Worm (Caenorhabditis elegans): ENCODE results near the gene srx-45.
A peak's percentile ranks its signal among the peaks of the same experiment; 100 is the strongest.

srx-45 gene

ce11 chrIII:9306596-9306995, at the start of gene srx-45:
Gene srx-45 (minus strand): TSS chrIII:9306696.
- TF ChIP-seq nhr-27 (tag; optimal IDR thresholded peaks at IDR 0.05) (no peak), ama-1 (optimal IDR thresholded peaks at IDR 0.05) (no peak), ama-1 (GFP tag; optimal IDR thresholded peaks at IDR 0.05) (no peak), madf-8 (GFP tag; conservative IDR thresholded peaks at IDR 0.05) (no peak), hsf-1 (GFP tag; IDR thresholded peaks at IDR 0.05) (no peak), F39B2.1 (GFP tag; IDR thresholded peaks at IDR 0.05) (no peak), Y67H2A.10 (GFP tag; conservative IDR thresholded peaks at IDR 0.05) (no peak), lin-54 (GFP tag; optimal IDR thresholded peaks at IDR 0.05) (no peak), attf-6 (GFP tag; IDR thresholded peaks at IDR 0.05) (no peak), K12H6.12 (tag; optimal IDR thresholded peaks at IDR 0.05) (no peak), F49E8.2 (tag; optimal IDR thresholded peaks at IDR 0.05; ENCODE audit: insufficient read depth) (no peak), bed-1 (GFP tag; IDR thresholded peaks at IDR 0.05) (no peak), lin-35 (GFP tag; optimal IDR thresholded peaks at IDR 0.05) (no peak), madf-3 (GFP tag; IDR thresholded peaks at IDR 0.05) (no peak), hlh-26 (GFP tag; conservative IDR thresholded peaks at IDR 0.05) (no peak), B0336.3 (GFP tag; IDR thresholded peaks at IDR 0.05) (no peak), zfh-2 (GFP tag; conservative IDR thresholded peaks at IDR 0.05) (no peak), tlf-1 (GFP tag; optimal IDR thresholded peaks at IDR 0.05) (no peak), ceh-91 (GFP tag; IDR thresholded peaks at IDR 0.05) (no peak), sea-2 (GFP tag; IDR thresholded peaks at IDR 0.05) (no peak)

- 0 out of 2 replicates have a peak, but pooled peaks have one; percentile 5 for TF ChIP-seq ztf-28 (GFP tag; IDR thresholded peaks at IDR 0.05)
- TF ChIP-seq Y53F4B.3 (GFP tag; IDR thresholded peaks at IDR 0.05): no peak
- peak; percentile 61; the same call in 1 of the 2 replicates for TF ChIP-seq zfh-2 (GFP tag; conservative IDR thresholded peaks at IDR 0.05)
These were observed 49.0 kb upstream of the srx-45 start, which contains the start of gene chtb-1 for ce11 chrIII:9355412-9355969. Gene chtb-1 (minus strand): TSS chrIII:9355462.

DNA sequence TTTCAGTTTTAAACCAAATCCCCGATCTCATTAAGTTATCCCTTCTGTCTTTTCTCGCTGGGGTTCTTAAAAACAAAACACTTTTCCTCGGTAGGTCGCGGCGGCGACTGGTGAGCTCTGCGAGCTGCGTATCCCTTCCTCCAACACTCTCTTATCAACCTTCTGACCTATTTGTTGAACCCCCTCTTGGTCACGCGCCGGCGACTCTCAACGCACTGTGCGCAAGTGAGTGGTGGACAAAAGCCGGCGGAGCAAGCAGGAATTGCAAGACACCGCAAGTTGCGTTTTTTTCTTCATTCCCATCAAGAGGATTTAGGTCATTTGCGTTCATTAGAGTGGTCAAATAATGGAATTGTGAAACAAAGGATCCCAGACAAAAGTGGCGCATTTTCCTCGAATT, 47.3 kb upstream of the srx-45 start:
- TF ChIP-seq lag-1 (GFP tag; IDR thresholded peaks at IDR 0.05) (no peak), hmg-1.2 (GFP tag; IDR thresholded peaks at IDR 0.05) (peak; percentile 46; the same call in 1 of the 2 replicates), K11D2.4 (GFP tag; IDR thresholded peaks at IDR 0.05) (no peak), ceh-100 (GFP tag; IDR thresholded peaks at IDR 0.05) (no peak), ceh-58 (GFP tag; IDR thresholded peaks at IDR 0.05) (no peak), somi-1 (GFP tag; optimal IDR thresholded peaks at IDR 0.05) (no peak), ama-1 (optimal IDR thresholded peaks at IDR 0.05) (no peak), ama-1 (GFP tag; optimal IDR thresholded peaks at IDR 0.05) (no peak), ceh-91 (GFP tag; IDR thresholded peaks at IDR 0.05) (no peak), aptf-2 (GFP tag; conservative IDR thresholded peaks at IDR 0.05) (no peak), ZK185.1 (tag; optimal IDR thresholded peaks at IDR 0.05; ENCODE audit: poor library complexity, severe bottlenecking) (no peak), akir-1 (GFP tag; optimal IDR thresholded peaks at IDR 0.05) (no peak), madf-8 (GFP tag; conservative IDR thresholded peaks at IDR 0.05) (no peak), madf-6 (GFP tag; IDR thresholded peaks at IDR 0.05) (no peak), zfh-2 (GFP tag; conservative IDR thresholded peaks at IDR 0.05) (peak; percentile 71), attf-6 (GFP tag; IDR thresholded peaks at IDR 0.05) (no peak)

- no peak for TF ChIP-seq lin-26 (GFP tag; IDR thresholded peaks at IDR 0.05)
- no peak for TF ChIP-seq T07F8.4 (tag; optimal IDR thresholded peaks at IDR 0.05)
- TF ChIP-seq zfh-2 (GFP tag; conservative IDR thresholded peaks at IDR 0.05): 0 out of 2 replicates have a peak, but pooled peaks have one; percentile 48
These were observed 40.2 kb upstream of the srx-45 start for ce11 chrIII:9346722-9347121.
